Fruit fly (Drosophila melanogaster) whole organism, wandering third instar larva: ENCODE data around the gene Lon.

Experiments used
- Abd-B ChIP-seq: fragments of >200 bp; optimal IDR thresholded peaks from 2 replicates; lab custom pipeline; 2017; ENCODE audit warnings: missing biosample characterization, missing genetic modification characterization
- CG32264 ChIP-seq: fragments of 200-800 bp; sonication (Bioruptor generic); optimal IDR thresholded peaks from 2 replicates; lab custom pipeline; 2016; ENCODE audit warnings: missing biosample characterization, missing genetic modification characterization
- CG9705 ChIP-seq: fragments of 200-800 bp; sonication (Bioruptor generic); optimal IDR thresholded peaks from 2 replicates; lab custom pipeline; 2018; ENCODE audit warnings: missing biosample characterization, mild to moderate bottlenecking, missing genetic modification characterization
- CrebA ChIP-seq: fragments of 200-800 bp; sonication (Bioruptor generic); optimal IDR thresholded peaks from 2 replicates; lab custom pipeline; 2016; ENCODE audit warnings: missing biosample characterization, mild to moderate bottlenecking, missing genetic modification characterization, borderline replicate concordance
- Dfd ChIP-seq: fragments of >200 bp; optimal IDR thresholded peaks from 2 replicates; lab custom pipeline; 2017; ENCODE audit warnings: missing biosample characterization, missing genetic modification characterization
- Dif ChIP-seq: fragments of 200-275, 200-300 bp; sonication (Bioruptor generic); optimal IDR thresholded peaks from 2 replicates; lab custom pipeline; 2018; ENCODE audit warnings: missing biosample characterization, missing genetic modification characterization; ENCODE audit not compliant: partially characterized antibody
- GATAd ChIP-seq: sonication (Bioruptor generic); optimal IDR thresholded peaks from 2 replicates; lab custom pipeline; 2016; ENCODE audit warnings: missing biosample characterization, missing genetic modification characterization
- HLH106 ChIP-seq: fragments of 200-800 bp; optimal IDR thresholded peaks from 3 replicates; lab custom pipeline; 2019; ENCODE audit warnings: missing biosample characterization, mild to moderate bottlenecking, missing genetic modification characterization, moderate library complexity
- Hnf4 ChIP-seq: fragments of 200-800 bp; sonication (Bioruptor generic); optimal IDR thresholded peaks from 2 replicates; lab custom pipeline; 2016; ENCODE audit warnings: missing biosample characterization, mild to moderate bottlenecking, missing genetic modification characterization
- Hr78 ChIP-seq: fragments of >200 bp; optimal IDR thresholded peaks from 2 replicates; lab custom pipeline; 2017; ENCODE audit warnings: missing biosample characterization, missing genetic modification characterization
- Hr83 ChIP-seq: fragments of 200-300 bp; sonication (Bioruptor generic); optimal IDR thresholded peaks from 2 replicates; lab custom pipeline; 2016; ENCODE audit warnings: missing biosample characterization, mild to moderate bottlenecking, missing genetic modification characterization, moderate library complexity; ENCODE audit not compliant: poor library complexity, severe bottlenecking
- Jra ChIP-seq: sonication (Bioruptor generic); optimal IDR thresholded peaks from 2 replicates; lab custom pipeline; 2016; ENCODE audit warnings: missing biosample characterization, missing genetic modification characterization
- Mio ChIP-seq: sonication (Bioruptor generic); optimal IDR thresholded peaks from 2 replicates; lab custom pipeline; 2016; ENCODE audit warnings: missing biosample characterization, missing genetic modification characterization
- Myc ChIP-seq: fragments of >200 bp; optimal IDR thresholded peaks from 2 replicates; lab custom pipeline; 2017
- N ChIP-seq: fragments of >200 bp; optimal IDR thresholded peaks from 2 replicates; lab custom pipeline; 2018; ENCODE audit warnings: missing biosample characterization, missing external identifiers, missing genetic modification characterization
- OdsH ChIP-seq: fragments of 200-800 bp; sonication (Bioruptor generic); optimal IDR thresholded peaks from 2 replicates; lab custom pipeline; 2016; ENCODE audit warnings: missing biosample characterization, mild to moderate bottlenecking, missing genetic modification characterization
- Rel ChIP-seq, 2 experiments: fragments of 200-800 bp; sonication (Bioruptor generic) in 1 of 2; optimal IDR thresholded peaks; 2 replicates in 1 of 2; 3 replicates in 1 of 2; lab custom pipeline; 2016 to 2019; ENCODE audit warnings: mild to moderate bottlenecking in 2 of 2, missing biosample characterization in 2 of 2, missing genetic modification characterization in 2 of 2, moderate library complexity in 1 of 2
- Sp1 ChIP-seq: fragments of 200-800 bp; sonication (Bioruptor generic); optimal IDR thresholded peaks from 3 replicates; lab custom pipeline; 2019; ENCODE audit warnings: missing biosample characterization, mild to moderate bottlenecking, missing genetic modification characterization, moderate library complexity
- Vsx2 ChIP-seq: fragments of 200-300, 225-300 bp; sonication (Bioruptor generic); optimal IDR thresholded peaks from 2 replicates; lab custom pipeline; 2018; ENCODE audit warnings: missing biosample characterization, missing genetic modification characterization; ENCODE audit not compliant: partially characterized antibody
- br ChIP-seq: fragments of 200-800 bp; sonication (Bioruptor generic); optimal IDR thresholded peaks from 2 replicates; lab custom pipeline; 2016; ENCODE audit warnings: missing biosample characterization, missing genetic modification characterization
- brk ChIP-seq: fragments of 200-800 bp; sonication (Bioruptor generic); optimal IDR thresholded peaks from 2 replicates; lab custom pipeline; 2016; ENCODE audit warnings: missing biosample characterization, mild to moderate bottlenecking, missing genetic modification characterization
- dmrt93B ChIP-seq: fragments of 200-800 bp; sonication (Bioruptor generic); optimal IDR thresholded peaks from 2 replicates; lab custom pipeline; 2018; ENCODE audit warnings: missing biosample characterization, mild to moderate bottlenecking, missing genetic modification characterization
- dsf ChIP-seq: sonication (Bioruptor generic); optimal IDR thresholded peaks from 2 replicates; lab custom pipeline; 2016; ENCODE audit warnings: missing biosample characterization, missing genetic modification characterization, borderline replicate concordance
- ey ChIP-seq: fragments of 200-800 bp; sonication (Bioruptor generic); optimal IDR thresholded peaks from 2 replicates; lab custom pipeline; 2016; ENCODE audit warnings: missing biosample characterization, missing genetic modification characterization
- foxo ChIP-seq, 2 experiments: fragments of 200-800 bp; sonication (Bioruptor generic); optimal IDR thresholded peaks; 2 replicates in 1 of 2; 3 replicates in 1 of 2; lab custom pipeline; 2016 to 2017; ENCODE audit warnings: missing biosample characterization in 2 of 2, missing genetic modification characterization in 2 of 2
- fru ChIP-seq: fragments of 200-800 bp; sonication (Bioruptor generic); optimal IDR thresholded peaks from 3 replicates; lab custom pipeline; 2016; ENCODE audit warnings: missing biosample characterization, mild to moderate bottlenecking, missing genetic modification characterization
- h ChIP-seq: fragments of 200-800 bp; sonication (Bioruptor generic); optimal IDR thresholded peaks from 3 replicates; lab custom pipeline; 2016; ENCODE audit warnings: missing biosample characterization, mild to moderate bottlenecking, missing genetic modification characterization
- jim ChIP-seq: fragments of 175-275, 200-325 bp; sonication (Bioruptor generic); optimal IDR thresholded peaks from 2 replicates; lab custom pipeline; 2016; ENCODE audit warnings: missing biosample characterization, mild to moderate bottlenecking, missing genetic modification characterization
- lola ChIP-seq: fragments of >200 bp; optimal IDR thresholded peaks from 2 replicates; lab custom pipeline; 2017; ENCODE audit warnings: missing biosample characterization, missing genetic modification characterization
- pan ChIP-seq: fragments of >200 bp; optimal IDR thresholded peaks from 2 replicates; lab custom pipeline; 2017
- psq ChIP-seq: fragments of 200-800 bp; sonication (Bioruptor generic); optimal IDR thresholded peaks from 3 replicates; lab custom pipeline; 2017; ENCODE audit warnings: missing biosample characterization, mild to moderate bottlenecking, missing genetic modification characterization, moderate library complexity
- rgr ChIP-seq: fragments of 200-800 bp; sonication (Bioruptor generic); optimal IDR thresholded peaks from 3 replicates; lab custom pipeline; 2016; ENCODE audit warnings: missing biosample characterization, mild to moderate bottlenecking, missing genetic modification characterization
- sage ChIP-seq: fragments of 200-800 bp; sonication (Bioruptor generic); optimal IDR thresholded peaks from 2 replicates; lab custom pipeline; 2016; ENCODE audit warnings: missing biosample characterization, mild to moderate bottlenecking, missing genetic modification characterization
- sv ChIP-seq: fragments of 200-800 bp; sonication (Bioruptor generic); optimal IDR thresholded peaks from 3 replicates; lab custom pipeline; 2016; ENCODE audit warnings: missing biosample characterization, missing genetic modification characterization
- tai ChIP-seq: sonication (Bioruptor generic); optimal IDR thresholded peaks from 2 replicates; lab custom pipeline; 2016; ENCODE audit warnings: missing biosample characterization, missing genetic modification characterization
- usp ChIP-seq: fragments of >200 bp; optimal IDR thresholded peaks from 2 replicates; lab custom pipeline; 2017; ENCODE audit warnings: missing biosample characterization, missing genetic modification characterization
- woc ChIP-seq: sonication (Bioruptor generic); optimal IDR thresholded peaks from 2 replicates; lab custom pipeline; 2016; ENCODE audit warnings: missing biosample characterization, mild to moderate bottlenecking, missing genetic modification characterization

Lon gene

dm6 chr3L:19598369-19599148 is 13.4 kb downstream of the Lon start, which contains the start of the genes ash1 and Taf6:
ash1 (minus strand) TSS chr3L:19598755.
Taf6 (plus strand) TSS chr3L:19599088.
- no peak for TF ChIP-seq HLH106 (tag; lab: Kevin White, UChicago)
- TF ChIP-seq Rel (GFP tag; optimal IDR thresholded peaks at IDR 0.05; lab: Kevin White, UChicago), result no peak
- TF ChIP-seq Rel (tag; optimal IDR thresholded peaks at IDR 0.05; lab: Kevin White, UChicago), result peak; percentile 45
- TF ChIP-seq Myc (lab: Kevin White, UChicago), result peak; percentile 88

dm6 chr3L:19590422-19590821 is 21.6 kb downstream of the Lon start, which contains the start of gene CG14100:
CG14100 (minus strand) TSS chr3L:19590524.
- TF ChIP-seq ey (GFP tag; lab: Kevin White, UChicago) (peak; percentile 100), GATAd (GFP tag; lab: Kevin White, UChicago) (peak; percentile 100), foxo (GFP tag; optimal IDR thresholded peaks at IDR 0.05; lab: Kevin White, UChicago) (peak; percentile 100), N (GFP tag; lab: Kevin White, UChicago) (no peak), sv (GFP tag; lab: Kevin White, UChicago) (peak; percentile 100), fru (peak; percentile 100), lola (GFP tag; lab: Kevin White, UChicago) (no peak), CG9705 (GFP tag; lab: Kevin White, UChicago) (peak; percentile 100), Jra (GFP tag; lab: Kevin White, UChicago) (peak; percentile 100), h (GFP tag; lab: Kevin White, UChicago) (peak; percentile 100), OdsH (peak; percentile 100), CrebA (no peak), Dif (GFP tag; lab: Kevin White, UChicago) (no peak), Vsx2 (GFP tag; lab: Kevin White, UChicago) (no peak), psq (peak; percentile 100), Dfd (GFP tag; lab: Kevin White, UChicago) (peak; percentile 99), jim (GFP tag; lab: Kevin White, UChicago) (peak; percentile 100), HLH106 (tag; lab: Kevin White, UChicago) (peak; percentile 100), Hnf4 (GFP tag; lab: Kevin White, UChicago) (peak; percentile 100), woc (peak; percentile 100), br (GFP tag; lab: Kevin White, UChicago) (peak; percentile 100), Sp1 (GFP tag; lab: Kevin White, UChicago) (peak; percentile 100), rgr (GFP tag; lab: Kevin White, UChicago) (peak; percentile 100), Abd-B (GFP tag; lab: Kevin White, UChicago) (no peak), dmrt93B (GFP tag; lab: Kevin White, UChicago) (peak; percentile 100), Myc (lab: Kevin White, UChicago) (no peak), usp (GFP tag; lab: Kevin White, UChicago) (no peak), Rel (GFP tag; optimal IDR thresholded peaks at IDR 0.05; lab: Kevin White, UChicago) (peak; percentile 99), Rel (tag; optimal IDR thresholded peaks at IDR 0.05; lab: Kevin White, UChicago) (peak; percentile 98), brk (GFP tag; lab: Kevin White, UChicago) (peak; percentile 99), Mio (peak; percentile 98), sage (peak; percentile 100), dsf (GFP tag; lab: Kevin White, UChicago) (peak; percentile 99), CG32264 (GFP tag; lab: Kevin White, UChicago) (peak; percentile 100), Hr83 (GFP tag; lab: Kevin White, UChicago) (peak; percentile 100)

dm6 chr3L:19585979-19586378 is 26.0 kb downstream of the Lon start, which contains the start of the genes CG9231 and CG9330:
CG9231 (minus strand) TSS chr3L:19586003.
CG9330 (plus strand) TSS chr3L:19586253.
- TF ChIP-seq tai (GFP tag; lab: Kevin White, UChicago), result peak; percentile 62
- no peak for TF ChIP-seq CrebA
- peak; percentile 33 for TF ChIP-seq brk (GFP tag; lab: Kevin White, UChicago)
- TF ChIP-seq CG32264 (GFP tag; lab: Kevin White, UChicago), result no peak
- no peak for TF ChIP-seq Hr83 (GFP tag; lab: Kevin White, UChicago)
- peak; percentile 12 for TF ChIP-seq CG9705 (GFP tag; lab: Kevin White, UChicago)
- peak; percentile 56 for TF ChIP-seq Hnf4 (GFP tag; lab: Kevin White, UChicago)
- TF ChIP-seq ey (GFP tag; lab: Kevin White, UChicago), result peak; percentile 24
- peak; percentile 22 for TF ChIP-seq br (GFP tag; lab: Kevin White, UChicago)
- TF ChIP-seq lola (GFP tag; lab: Kevin White, UChicago), result no peak
- TF ChIP-seq fru, result peak; percentile 74
- TF ChIP-seq HLH106 (tag; lab: Kevin White, UChicago), result peak; percentile 26
- TF ChIP-seq foxo (GFP tag; optimal IDR thresholded peaks at IDR 0.05; lab: Kevin White, UChicago), result peak in 1 of 2 experiments; percentile 41
- TF ChIP-seq GATAd (GFP tag; lab: Kevin White, UChicago), result no peak
- TF ChIP-seq sv (GFP tag; lab: Kevin White, UChicago), result peak; percentile 8
- no peak for TF ChIP-seq Dif (GFP tag; lab: Kevin White, UChicago)
- no peak for TF ChIP-seq N (GFP tag; lab: Kevin White, UChicago)
- no peak for TF ChIP-seq woc
- no peak for TF ChIP-seq pan (lab: Kevin White, UChicago)
- TF ChIP-seq usp (GFP tag; lab: Kevin White, UChicago), result no peak
- TF ChIP-seq dsf (GFP tag; lab: Kevin White, UChicago), result peak; percentile 12
- TF ChIP-seq Dfd (GFP tag; lab: Kevin White, UChicago), result no peak
- no peak for TF ChIP-seq dmrt93B (GFP tag; lab: Kevin White, UChicago)
- TF ChIP-seq Sp1 (GFP tag; lab: Kevin White, UChicago), result peak; percentile 16
- peak; percentile 10 for TF ChIP-seq rgr (GFP tag; lab: Kevin White, UChicago)
- TF ChIP-seq Hr78 (GFP tag; lab: Kevin White, UChicago), result no peak
- no peak for TF ChIP-seq Rel (GFP tag; optimal IDR thresholded peaks at IDR 0.05; lab: Kevin White, UChicago)
- peak; percentile 55 for TF ChIP-seq Rel (tag; optimal IDR thresholded peaks at IDR 0.05; lab: Kevin White, UChicago)
- peak; percentile 64 for TF ChIP-seq h (GFP tag; lab: Kevin White, UChicago)
- TF ChIP-seq OdsH, result peak; percentile 16
- peak; percentile 26 for TF ChIP-seq psq
- no peak for TF ChIP-seq Vsx2 (GFP tag; lab: Kevin White, UChicago)
- TF ChIP-seq sage, result no peak
